Worm (Caenorhabditis elegans) whole organism, L1 larva: ENCODE data around the gene cnt-1.

Source experiments
- lin-13 ChIP-seq: fragments of 150-350 bp; optimal IDR thresholded peaks from 2 replicates; lab custom pipeline; 2014; ENCODE audit warnings: missing biosample characterization, missing genetic modification reagents, missing genetic modification characterization
- pag-3 ChIP-seq: sonication (generic microtip); optimal IDR thresholded peaks from 2 replicates; lab custom pipeline; 2017; ENCODE audit warnings: missing genetic modification characterization, mild to moderate bottlenecking, missing compliant biosample characterization, antibody characterized with exemption, borderline replicate concordance; ENCODE audit not compliant: insufficient read depth
- zag-1 ChIP-seq: fragments of 150-350 bp; optimal IDR thresholded peaks from 2 replicates; lab custom pipeline; 2014; ENCODE audit warnings: missing biosample characterization, missing genetic modification characterization
- zip-4 ChIP-seq: fragments of 200-800 bp; sonication (Bioruptor generic); optimal IDR thresholded peaks from 2 replicates; lab custom pipeline; 2018; ENCODE audit warnings: mild to moderate bottlenecking, missing genetic modification characterization, moderate library complexity, missing compliant biosample characterization

DNA sequence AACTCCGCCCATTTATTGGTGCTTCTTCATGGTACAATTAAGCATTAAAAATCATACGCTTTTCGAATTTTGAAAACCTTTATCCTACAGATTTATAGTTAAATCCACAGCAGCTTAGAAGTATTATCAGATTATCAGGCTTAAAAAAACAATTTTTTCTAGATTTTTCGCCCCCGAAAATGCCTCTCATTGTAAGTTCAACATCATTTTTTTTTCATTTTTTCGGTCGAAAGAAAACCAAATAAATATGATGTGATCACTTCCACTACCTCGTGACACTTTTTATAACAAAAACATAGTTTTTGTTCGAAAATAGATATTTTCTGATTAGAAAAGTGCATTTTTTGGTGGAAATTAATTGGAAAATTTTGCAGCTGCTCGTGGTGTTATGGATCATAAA, 47.6 kb downstream of the cnt-1 start:
- TF ChIP-seq zip-4 (no peak), lin-13 (GFP tag; lab: Kevin White, UChicago) (no peak), pag-3 (no peak), zag-1 (tag; lab: Kevin White, UChicago) (no peak)
